Fruit fly (Drosophila melanogaster): ENCODE results near the gene CG34025.

CG34025 gene

dm6 chr3L:2913291-2913690 lies 47.6 kb downstream of the CG34025 start (continued):
- TF ChIP-seq CG9817 (tag; optimal IDR thresholded peaks at IDR 0.05) (peak; percentile 24), cato (GFP tag; optimal IDR thresholded peaks at IDR 0.05; ENCODE audit: borderline replicate concordance) (no peak), CG11504 (tag; optimal IDR thresholded peaks at IDR 0.05) (peak; percentile 63), sisA (GFP tag; IDR thresholded peaks at IDR 0.05) (peak; percentile 49; the same call in 1 of the 2 replicates), Fer1 (GFP tag; optimal IDR thresholded peaks at IDR 0.05) (peak; percentile 82), CG7271 (tag; optimal IDR thresholded peaks at IDR 0.05) (no peak), CG2678 (tag; optimal IDR thresholded peaks at IDR 0.05) (peak; percentile 63), CG10321 (GFP tag; IDR thresholded peaks at IDR 0.05) (no peak), jing (GFP tag; optimal IDR thresholded peaks at IDR 0.05) (no peak), jigr1 (GFP tag; IDR thresholded peaks at IDR 0.05) (0 out of 3 replicates have a peak, but pooled peaks have one; percentile 56), salm (tag; optimal IDR thresholded peaks at IDR 0.05) (no peak), CG9727 (GFP tag; optimal IDR thresholded peaks at IDR 0.05) (peak; percentile 25), sens (GFP tag) (peak; percentile 87), pfk (GFP tag; optimal IDR thresholded peaks at IDR 0.05) (no peak), CG7556 (GFP tag; optimal IDR thresholded peaks at IDR 0.05) (peak; percentile 70), CG15514 (GFP tag; optimal IDR thresholded peaks at IDR 0.05) (peak; percentile 44), knrl (GFP tag; IDR thresholded peaks at IDR 0.05; ENCODE audit: partially characterized antibody) (no peak), eve (GFP tag; optimal IDR thresholded peaks at IDR 0.05) (peak in 1 of 2 experiments; percentile 50), CG11093 (GFP tag; IDR thresholded peaks at IDR 0.05) (peak; percentile 47; the same call in 1 of the 3 replicates), org-1 (GFP tag; optimal IDR thresholded peaks at IDR 0.05) (peak; percentile 10), Mrtf (GFP tag; IDR thresholded peaks at IDR 0.05) (peak; percentile 37; the same call in 1 of the 3 replicates), CG15269 (tag; optimal IDR thresholded peaks at IDR 0.05) (peak; percentile 55), CG7786 (GFP tag; optimal IDR thresholded peaks at IDR 0.05) (peak; percentile 15), CG3281 (GFP tag; optimal IDR thresholded peaks at IDR 0.05) (peak; percentile 59), CG10147 (GFP tag; optimal IDR thresholded peaks at IDR 0.05) (peak; percentile 47), CG2120 (GFP tag; optimal IDR thresholded peaks at IDR 0.05) (peak; percentile 76), CG6689 (GFP tag; IDR thresholded peaks at IDR 0.05) (peak; percentile 45; the same call in 1 of the 2 replicates), HHEX (GFP tag; optimal IDR thresholded peaks at IDR 0.05) (peak; percentile 56), lilli (GFP tag; optimal IDR thresholded peaks at IDR 0.05) (peak; percentile 58), sob (GFP tag; IDR thresholded peaks at IDR 0.05) (peak; percentile 61; the same call in 1 of the 2 replicates), scrt (GFP tag; optimal IDR thresholded peaks at IDR 0.05) (peak; percentile 34), Gug (GFP tag; IDR thresholded peaks at IDR 0.05) (0 out of 4 replicates have a peak, but pooled peaks have one; percentile 21), bcd (GFP tag; optimal IDR thresholded peaks at IDR 0.05) (peak; percentile 18), CG6654 (GFP tag; optimal IDR thresholded peaks at IDR 0.05) (no peak), CG10366 (GFP tag; IDR thresholded peaks at IDR 0.05) (0 out of 2 replicates have a peak, but pooled peaks have one; percentile 29), peb (GFP tag; IDR thresholded peaks at IDR 0.05) (0 out of 2 replicates have a peak, but pooled peaks have one; percentile 22), CG8924 (tag; optimal IDR thresholded peaks at IDR 0.05) (no peak), CG4617 (GFP tag; optimal IDR thresholded peaks at IDR 0.05; ENCODE audit: borderline replicate concordance) (no peak), row (GFP tag; IDR thresholded peaks at IDR 0.05) (peak; percentile 75), ara (GFP tag; IDR thresholded peaks at IDR 0.05) (0 out of 2 replicates have a peak, but pooled peaks have one; percentile 15), CG30403 (GFP tag; optimal IDR thresholded peaks at IDR 0.05) (peak; percentile 50), tgo (GFP tag; IDR thresholded peaks at IDR 0.05) (peak; percentile 39; the same call in 1 of the 3 replicates), CG7839 (tag; optimal IDR thresholded peaks at IDR 0.05) (peak; percentile 52), Aef1 (GFP tag; IDR thresholded peaks at IDR 0.05) (peak; percentile 33; the same call in 1 of the 3 replicates), CG9932 (GFP tag; IDR thresholded peaks at IDR 0.05) (0 out of 2 replicates have a peak, but pooled peaks have one; percentile 9), E2f1 (GFP tag; IDR thresholded peaks at IDR 0.05) (0 out of 2 replicates have a peak, but pooled peaks have one; percentile 33), Dek (tag; optimal IDR thresholded peaks at IDR 0.05) (peak; percentile 34), cwo (GFP tag; optimal IDR thresholded peaks at IDR 0.05) (peak; percentile 48), CG13424 (tag; optimal IDR thresholded peaks at IDR 0.05) (peak; percentile 32)
